Fruit fly (Drosophila melanogaster): ENCODE data around the gene CG5026.

CG5026 gene

dm6 chr3L:9020436-9021370 is 52.4 kb downstream of the CG5026 start:
- no peak for TF ChIP-seq CG17801 (GFP tag; optimal IDR thresholded peaks at IDR 0.05; ENCODE audit: partially characterized antibody)

Measured in ovary, adult (tissue).